Worm (Caenorhabditis elegans) whole organism, late embryonic: ENCODE data around the gene K09E9.3.

Experiments
- ceh-19 ChIP-seq: fragments of 200-800 bp; sonication (Bioruptor generic); optimal IDR thresholded peaks from 2 replicates; lab custom pipeline; 2018; ENCODE audit warnings: mild to moderate bottlenecking, missing genetic modification characterization, missing compliant biosample characterization
- ceh-31 ChIP-seq: sonication (generic microtip); optimal IDR thresholded peaks from 2 replicates; lab custom pipeline; 2016; ENCODE audit warnings: missing genetic modification characterization, missing compliant biosample characterization
- ceh-34 ChIP-seq: sonication (generic microtip); optimal IDR thresholded peaks from 2 replicates; lab custom pipeline; 2016; ENCODE audit warnings: mild to moderate bottlenecking, missing genetic modification characterization, missing compliant biosample characterization
- ceh-45 ChIP-seq: fragments of 200-800 bp; sonication (Bioruptor generic); IDR thresholded peaks from 2 replicates; pipeline ENCODE4 v1.3.6; 2022; ENCODE audit warnings: missing genetic modification reagents, missing genetic modification characterization, missing compliant biosample characterization
- che-1 ChIP-seq: sonication (generic microtip); optimal IDR thresholded peaks from 2 replicates; lab custom pipeline; 2016; ENCODE audit warnings: mild to moderate bottlenecking, missing genetic modification characterization, missing compliant biosample characterization
- eyg-1 ChIP-seq: sonication (generic microtip); optimal IDR thresholded peaks from 2 replicates; lab custom pipeline; 2016; ENCODE audit warnings: missing genotype, missing genetic modification characterization, missing compliant biosample characterization
- fax-1 ChIP-seq: sonication (generic microtip); optimal IDR thresholded peaks from 2 replicates; lab custom pipeline; 2016; ENCODE audit warnings: missing genotype, missing genetic modification characterization, missing compliant biosample characterization
- fkh-6 ChIP-seq: sonication (generic microtip); optimal IDR thresholded peaks from 2 replicates; lab custom pipeline; 2016; ENCODE audit warnings: missing genetic modification characterization, missing compliant biosample characterization
- nhr-232 ChIP-seq: sonication (generic microtip); optimal IDR thresholded peaks from 2 replicates; lab custom pipeline; 2016; ENCODE audit warnings: missing genetic modification characterization, missing compliant biosample characterization
- pqm-1 ChIP-seq: sonication (generic microtip); optimal IDR thresholded peaks from 2 replicates; lab custom pipeline; 2016; ENCODE audit warnings: missing genetic modification characterization, missing compliant biosample characterization
- pros-1 ChIP-seq: fragments of 150-350 bp; optimal IDR thresholded peaks from 2 replicates; lab custom pipeline; 2014; ENCODE audit warnings: missing biosample characterization, missing genetic modification reagents, missing genetic modification characterization
- rnt-1 ChIP-seq: sonication (generic microtip); optimal IDR thresholded peaks from 2 replicates; lab custom pipeline; 2016; ENCODE audit warnings: missing genetic modification characterization, missing compliant biosample characterization
- sox-2 ChIP-seq: fragments of 200-800 bp; sonication (Bioruptor generic); IDR thresholded peaks from 2 replicates; pipeline ENCODE4 v1.3.6; 2022; ENCODE audit warnings: missing genetic modification reagents, missing genetic modification characterization, missing compliant biosample characterization

DNA sequence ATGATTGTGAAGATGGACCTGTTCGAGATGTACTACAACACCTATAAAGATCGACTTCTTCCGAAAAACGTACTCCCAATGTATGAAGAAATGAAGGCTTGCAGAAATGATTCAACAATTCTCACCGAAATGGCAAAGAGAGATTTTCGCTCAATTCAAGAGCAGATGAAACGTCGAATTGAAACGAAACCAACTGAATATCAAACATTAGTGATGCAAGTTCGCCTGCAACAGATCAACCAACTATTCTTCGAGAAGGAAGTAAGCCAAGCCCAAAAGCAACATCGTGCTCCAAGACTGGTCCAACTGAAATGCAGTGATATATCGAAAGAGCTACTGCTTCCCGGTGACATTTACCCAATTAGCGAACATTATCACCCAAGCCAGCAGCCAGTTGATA lies 3.9 kb downstream of the K09E9.3 start:
- TF ChIP-seq sox-2 (GFP tag; lab: Robert Waterston, UW) (no peak), rnt-1 (tag; lab: Kevin White, UChicago) (no peak), ceh-31 (tag; lab: Kevin White, UChicago) (no peak), ceh-34 (tag; lab: Kevin White, UChicago) (no peak), pros-1 (tag; lab: Kevin White, UChicago) (no peak), eyg-1 (tag; lab: Kevin White, UChicago) (no peak), ceh-19 (GFP tag; lab: Kevin White, UChicago) (no peak), che-1 (tag; lab: Kevin White, UChicago) (no peak), fax-1 (tag; lab: Kevin White, UChicago) (no peak), pqm-1 (no peak), ceh-45 (GFP tag; lab: Robert Waterston, UW) (no peak), fkh-6 (tag; lab: Kevin White, UChicago) (no peak), nhr-232 (tag; lab: Kevin White, UChicago) (no peak)
